Worm (Caenorhabditis elegans) whole organism, L1 larva: ENCODE results near the gene wbp-11.

Experiments used
- ces-1 ChIP-seq: fragments of 150-350 bp; optimal IDR thresholded peaks from 2 replicates; lab custom pipeline; 2014; ENCODE audit warnings: missing biosample characterization, missing genetic modification reagents, missing genetic modification characterization
- fkh-4 ChIP-seq: sonication (generic microtip); optimal IDR thresholded peaks from 2 replicates; lab custom pipeline; 2016; ENCODE audit warnings: missing compliant biosample characterization, missing genetic modification characterization, borderline replicate concordance
- fkh-8 ChIP-seq: sonication (generic microtip); optimal IDR thresholded peaks from 2 replicates; lab custom pipeline; 2016; ENCODE audit warnings: mild to moderate bottlenecking, missing genetic modification characterization, missing compliant biosample characterization
- irx-1 ChIP-seq: sonication (generic microtip); optimal IDR thresholded peaks from 2 replicates; lab custom pipeline; 2016; ENCODE audit warnings: missing genetic modification characterization, missing compliant biosample characterization
- jun-1 ChIP-seq: fragments of 150-350 bp; optimal IDR thresholded peaks from 2 replicates; lab custom pipeline; 2014; ENCODE audit warnings: missing biosample characterization, missing genetic modification reagents, missing genetic modification characterization
- nhr-47 ChIP-seq: sonication (generic microtip); optimal IDR thresholded peaks from 2 replicates; lab custom pipeline; 2016; ENCODE audit warnings: mild to moderate bottlenecking, missing genetic modification characterization, moderate library complexity, missing compliant biosample characterization
- snpc-4 ChIP-seq: fragments of 150-350 bp; optimal IDR thresholded peaks from 2 replicates; lab custom pipeline; 2014; ENCODE audit warnings: missing biosample characterization, missing genetic modification characterization

DNA sequence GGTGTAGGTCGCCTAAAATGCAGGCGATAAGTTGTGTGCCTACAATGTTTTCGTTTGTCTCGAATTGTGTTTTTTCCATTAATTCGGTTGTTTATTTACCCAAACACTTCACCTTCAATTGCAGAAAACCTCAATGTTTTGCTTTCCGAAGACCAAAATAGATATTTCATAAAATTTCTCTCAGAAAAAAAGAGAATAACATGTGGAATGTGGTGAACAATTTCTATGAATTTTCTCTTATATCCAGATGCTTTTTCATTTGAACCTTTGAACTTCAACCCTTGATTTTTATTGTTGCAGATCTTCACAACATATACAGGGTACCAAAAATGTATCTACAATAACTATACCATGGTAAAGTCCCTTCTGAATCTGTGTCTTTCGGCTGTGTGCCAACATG, 33.7 kb downstream of the wbp-11 start, which contains the start of gene T01E8.1:
- no peak for TF ChIP-seq fkh-8 (tag; lab: Kevin White, UChicago)
- TF ChIP-seq fkh-4 (tag; lab: Kevin White, UChicago), result no peak
- no peak for TF ChIP-seq ces-1 (GFP tag; lab: Kevin White, UChicago)
- no peak for TF ChIP-seq jun-1
- no peak for TF ChIP-seq nhr-47 (tag; lab: Kevin White, UChicago)
- TF ChIP-seq snpc-4, result no peak
- TF ChIP-seq irx-1, result no peak
